Worm (Caenorhabditis elegans) whole organism, L1 larva: Measurements from ENCODE around the gene W06H8.6.
A peak's percentile ranks its signal among the peaks of the same experiment; 100 is the strongest.

Experiments
- C04F5.9 ChIP-seq: sonication (generic microtip); optimal IDR thresholded peaks from 2 replicates; lab custom pipeline; 2016; ENCODE audit warnings: missing genetic modification characterization, missing compliant biosample characterization
- C16A3.4 ChIP-seq: fragments of 150-350 bp; optimal IDR thresholded peaks from 2 replicates; lab custom pipeline; 2014; ENCODE audit warnings: missing biosample characterization, missing genetic modification characterization
- C34B4.2 ChIP-seq: sonication (generic microtip); optimal IDR thresholded peaks from 2 replicates; lab custom pipeline; 2017; ENCODE audit warnings: mild to moderate bottlenecking, missing genetic modification characterization, missing compliant biosample characterization
- Y116A8C.19 ChIP-seq: sonication (generic microtip); optimal IDR thresholded peaks from 2 replicates; lab custom pipeline; 2016; ENCODE audit warnings: missing compliant biosample characterization, missing genetic modification characterization, borderline replicate concordance
- alr-1 ChIP-seq: fragments of 200-800 bp; sonication (Bioruptor generic); optimal IDR thresholded peaks from 2 replicates; lab custom pipeline; 2018; ENCODE audit warnings: borderline replicate concordance, mild to moderate bottlenecking, missing genetic modification characterization, missing compliant biosample characterization
- blmp-1 ChIP-seq: fragments of 150-350 bp; optimal IDR thresholded peaks from 2 replicates; lab custom pipeline; 2014; ENCODE audit warnings: missing biosample characterization, missing genetic modification characterization
- ceh-8 ChIP-seq: fragments of 200-800 bp; sonication (Bioruptor generic); optimal IDR thresholded peaks from 2 replicates; lab custom pipeline; 2018; ENCODE audit warnings: mild to moderate bottlenecking, missing genetic modification characterization, moderate library complexity, missing compliant biosample characterization
- ceh-82 ChIP-seq, 3 experiments: fragments of 150-350 bp in 1 of 3; sonication (generic microtip) in 2 of 3; optimal IDR thresholded peaks; 2 replicates each; lab custom pipeline; 2014 to 2017; ENCODE audit warnings: missing biosample characterization in 3 of 3, missing genetic modification characterization in 3 of 3
- ceh-90 ChIP-seq: sonication (generic microtip); optimal IDR thresholded peaks from 2 replicates; lab custom pipeline; 2016; ENCODE audit warnings: missing genetic modification characterization, missing compliant biosample characterization
- dpl-1 ChIP-seq, 3 experiments: fragments of 150-350 bp in 2 of 3; sonication (generic microtip) in 1 of 3; optimal IDR thresholded peaks; 2 replicates each; lab custom pipeline; 2014 to 2017; ENCODE audit warnings: missing biosample characterization in 3 of 3, missing genetic modification characterization in 3 of 3, missing genetic modification reagents in 3 of 3
- efl-1 ChIP-seq, 4 experiments: fragments of 150-350 bp; optimal IDR thresholded peaks in 3 of 4; peaks in 1 of 4; 1 replicate in 1 of 4; 2 replicates in 3 of 4; lab custom pipeline; 2014; ENCODE audit warnings: missing biosample characterization in 2 of 4, missing genetic modification characterization in 2 of 4, missing genetic modification reagents in 2 of 4
- egl-13 ChIP-seq: sonication (generic microtip); optimal IDR thresholded peaks from 2 replicates; lab custom pipeline; 2016; ENCODE audit warnings: missing genotype, missing genetic modification reagents, missing genetic modification characterization, missing compliant biosample characterization
- egl-27 ChIP-seq, 2 experiments: fragments of 150-350 bp in 1 of 2; sonication (generic microtip); optimal IDR thresholded peaks; 3 replicates each; lab custom pipeline; 2017 to 2018; ENCODE audit warnings: missing biosample characterization in 2 of 2, missing genetic modification characterization in 2 of 2, missing genetic modification reagents in 2 of 2
- elt-3 ChIP-seq, 6 experiments: fragments of 150-350 bp in 1 of 6; sonication (generic microtip); optimal IDR thresholded peaks; 2 replicates each; lab custom pipeline; 2017 to 2018; ENCODE audit warnings: missing biosample characterization in 6 of 6, missing genetic modification characterization in 6 of 6, inconsistent platforms in 1 of 6
- fkh-4 ChIP-seq: sonication (generic microtip); optimal IDR thresholded peaks from 2 replicates; lab custom pipeline; 2016; ENCODE audit warnings: missing compliant biosample characterization, missing genetic modification characterization, borderline replicate concordance
- fkh-8 ChIP-seq: sonication (generic microtip); optimal IDR thresholded peaks from 2 replicates; lab custom pipeline; 2016; ENCODE audit warnings: mild to moderate bottlenecking, missing genetic modification characterization, missing compliant biosample characterization
- grh-1 ChIP-seq: fragments of 200-800 bp; sonication (Bioruptor generic); IDR thresholded peaks from 2 replicates; pipeline ENCODE4 v1.3.6; 2022; ENCODE audit warnings: missing genetic modification reagents, missing genetic modification characterization, missing compliant biosample characterization
- isw-1 ChIP-seq: fragments of 200-800 bp; sonication (Bioruptor generic); IDR thresholded peaks from 2 replicates; pipeline ENCODE4 v1.3.6; 2022; ENCODE audit warnings: missing genetic modification characterization, missing compliant biosample characterization
- jun-1 ChIP-seq: fragments of 150-350 bp; optimal IDR thresholded peaks from 2 replicates; lab custom pipeline; 2014; ENCODE audit warnings: missing biosample characterization, missing genetic modification reagents, missing genetic modification characterization
- lin-14 ChIP-seq: fragments of 200-800 bp; sonication (Bioruptor generic); optimal IDR thresholded peaks from 2 replicates; lab custom pipeline; 2018; ENCODE audit warnings: mild to moderate bottlenecking, missing genetic modification characterization, moderate library complexity, missing compliant biosample characterization
- lin-15B ChIP-seq: fragments of 150-350 bp; sonication (generic microtip); optimal IDR thresholded peaks from 3 replicates; lab custom pipeline; 2014; ENCODE audit warnings: missing biosample characterization, missing genetic modification characterization
- lir-3 ChIP-seq: sonication (generic microtip); optimal IDR thresholded peaks from 2 replicates; lab custom pipeline; 2016; ENCODE audit warnings: mild to moderate bottlenecking, missing genetic modification characterization, moderate library complexity, missing compliant biosample characterization; ENCODE audit not compliant: poor library complexity
- mab-9 ChIP-seq: fragments of 200-800 bp; sonication (Bioruptor generic); IDR thresholded peaks from 2 replicates; pipeline ENCODE4 v1.3.6; 2022; ENCODE audit warnings: missing genetic modification reagents, missing genetic modification characterization, missing compliant biosample characterization
- mef-2 ChIP-seq: fragments of 150-350 bp; optimal IDR thresholded peaks from 2 replicates; lab custom pipeline; 2014; ENCODE audit warnings: missing biosample characterization, missing genetic modification characterization
- nhr-12 ChIP-seq: sonication (generic microtip); optimal IDR thresholded peaks from 2 replicates; lab custom pipeline; 2017; ENCODE audit warnings: missing biosample characterization, missing genetic modification characterization
- nhr-47 ChIP-seq: sonication (generic microtip); optimal IDR thresholded peaks from 2 replicates; lab custom pipeline; 2016; ENCODE audit warnings: mild to moderate bottlenecking, missing genetic modification characterization, moderate library complexity, missing compliant biosample characterization
- nhr-76 ChIP-seq: sonication (generic microtip); optimal IDR thresholded peaks from 2 replicates; lab custom pipeline; 2017; ENCODE audit warnings: missing biosample characterization, missing genetic modification characterization
- nhr-77 ChIP-seq: fragments of 150-350 bp; optimal IDR thresholded peaks from 2 replicates; lab custom pipeline; 2014; ENCODE audit warnings: missing biosample characterization, missing genetic modification characterization
- nhr-85 ChIP-seq: sonication (generic microtip); peaks from one replicate; lab custom pipeline; 2016; ENCODE audit warnings: missing genetic modification characterization, inconsistent platforms, missing compliant biosample characterization
- pag-3 ChIP-seq: sonication (generic microtip); optimal IDR thresholded peaks from 2 replicates; lab custom pipeline; 2017; ENCODE audit warnings: missing genetic modification characterization, mild to moderate bottlenecking, missing compliant biosample characterization, antibody characterized with exemption, borderline replicate concordance; ENCODE audit not compliant: insufficient read depth
- pqm-1 ChIP-seq: sonication (generic microtip); optimal IDR thresholded peaks from 3 replicates; lab custom pipeline; 2017; ENCODE audit warnings: missing biosample characterization, missing genetic modification characterization
- rnt-1 ChIP-seq: sonication (generic microtip); optimal IDR thresholded peaks from 2 replicates; lab custom pipeline; 2016; ENCODE audit warnings: mild to moderate bottlenecking, missing genetic modification characterization, moderate library complexity, missing compliant biosample characterization
- skn-1 ChIP-seq: fragments of 150-350 bp; optimal IDR thresholded peaks from 2 replicates; lab custom pipeline; 2014; ENCODE audit warnings: missing biosample characterization, missing genetic modification characterization
- snpc-4 ChIP-seq: fragments of 150-350 bp; optimal IDR thresholded peaks from 2 replicates; lab custom pipeline; 2014; ENCODE audit warnings: missing biosample characterization, missing genetic modification characterization
- snu-23 ChIP-seq: sonication (generic microtip); optimal IDR thresholded peaks from 2 replicates; lab custom pipeline; 2016; ENCODE audit warnings: missing genetic modification characterization, missing compliant biosample characterization
- sox-4 ChIP-seq: sonication (generic microtip); optimal IDR thresholded peaks from 2 replicates; lab custom pipeline; 2016; ENCODE audit warnings: missing genetic modification characterization, missing compliant biosample characterization
- sup-37 ChIP-seq: fragments of 200-800 bp; sonication (Bioruptor generic); optimal IDR thresholded peaks from 2 replicates; lab custom pipeline; 2018; ENCODE audit warnings: mild to moderate bottlenecking, missing genetic modification characterization, missing compliant biosample characterization
- unc-130 ChIP-seq: fragments of 150-350 bp; optimal IDR thresholded peaks from 2 replicates; lab custom pipeline; 2017; ENCODE audit warnings: missing biosample characterization, missing genetic modification characterization, inconsistent platforms
- unc-30 ChIP-seq: sonication (generic microtip); optimal IDR thresholded peaks from 2 replicates; lab custom pipeline; 2017; ENCODE audit warnings: missing biosample characterization, missing genetic modification characterization
- unc-62 ChIP-seq: fragments of 150-350 bp; optimal IDR thresholded peaks from 2 replicates; lab custom pipeline; 2014; ENCODE audit warnings: missing biosample characterization, missing genetic modification reagents, missing genetic modification characterization
- unc-86 ChIP-seq: sonication (generic microtip); optimal IDR thresholded peaks from 2 replicates; lab custom pipeline; 2016; ENCODE audit warnings: missing genetic modification characterization, missing compliant biosample characterization
- vab-15 ChIP-seq: sonication (generic microtip); optimal IDR thresholded peaks from 2 replicates; lab custom pipeline; 2017; ENCODE audit warnings: missing genotype, mild to moderate bottlenecking, missing genetic modification characterization, missing compliant biosample characterization
- zag-1 ChIP-seq: fragments of 150-350 bp; optimal IDR thresholded peaks from 2 replicates; lab custom pipeline; 2014; ENCODE audit warnings: missing biosample characterization, missing genetic modification characterization

The W06H8.6 gene

ce11 chrV:6267237-6267812 lies 40.5 kb upstream of the W06H8.6 start, which contains the start of gene mrck-1 (continued):
- TF ChIP-seq unc-62 (GFP tag; lab: Kevin White, UChicago) (no peak), mef-2 (tag; lab: Kevin White, UChicago) (peak; percentile 73), sox-4 (tag; lab: Kevin White, UChicago) (peak; percentile 64), isw-1 (GFP tag; lab: Robert Waterston, UW) (peak; percentile 78), snpc-4 (tag; lab: Kevin White, UChicago) (peak; percentile 81), nhr-85 (tag; lab: Kevin White, UChicago) (peak; percentile 95), nhr-47 (tag; lab: Kevin White, UChicago) (peak; percentile 96), unc-86 (tag; lab: Kevin White, UChicago) (peak; percentile 90), ceh-82 (tag; optimal IDR thresholded peaks at IDR 0.05; lab: Kevin White, UChicago) (peak; percentile 92 to 97 (median 93)), unc-30 (tag; lab: Kevin White, UChicago) (no peak), lin-15B (tag; lab: Kevin White, UChicago) (peak; percentile 69), zag-1 (tag; lab: Kevin White, UChicago) (peak; percentile 90), efl-1 (optimal IDR thresholded peaks at IDR 0.05; lab: Kevin White, UChicago) (peak; percentile 87 to 88), efl-1 (GFP tag; optimal IDR thresholded peaks at IDR 0.05 in 1 of 2; lab: Kevin White, UChicago) (peak; percentile 78 to 98), rnt-1 (peak; percentile 96), ceh-90 (tag; lab: Kevin White, UChicago) (no peak), lin-14 (GFP tag; lab: Kevin White, UChicago) (peak; percentile 99), C34B4.2 (tag; lab: Kevin White, UChicago) (no peak), egl-27 (tag; optimal IDR thresholded peaks at IDR 0.05; lab: Kevin White, UChicago) (peak; percentile 45 to 62), alr-1 (no peak), nhr-77 (peak; percentile 84), fkh-8 (tag; lab: Kevin White, UChicago) (peak; percentile 78), vab-15 (tag; lab: Kevin White, UChicago) (peak; percentile 94), C04F5.9 (tag; lab: Kevin White, UChicago) (peak; percentile 53), ceh-8 (peak; percentile 100), dpl-1 (GFP tag; optimal IDR thresholded peaks at IDR 0.05; lab: Kevin White, UChicago) (peak; percentile 83 to 86 (median 86)), sup-37 (GFP tag; lab: Kevin White, UChicago) (peak; percentile 64), skn-1 (peak; percentile 87), pag-3 (tag; lab: Kevin White, UChicago) (no peak), jun-1 (peak; percentile 81), unc-130 (tag; lab: Kevin White, UChicago) (peak; percentile 85), pqm-1 (tag; lab: Kevin White, UChicago) (no peak), lir-3 (peak; percentile 64), grh-1 (GFP tag; lab: Robert Waterston, UW) (peak; percentile 89), nhr-76 (peak; percentile 5), nhr-12 (tag; lab: Kevin White, UChicago) (no peak), Y116A8C.19 (tag; lab: Kevin White, UChicago) (no peak), snu-23 (peak; percentile 97), mab-9 (GFP tag; lab: Robert Waterston, UW) (peak; percentile 75), fkh-4 (tag; lab: Kevin White, UChicago) (peak; percentile 87), egl-13 (peak; percentile 85), C16A3.4 (tag; lab: Kevin White, UChicago) (peak; percentile 97)

ce11 chrV:6259139-6259538 lies 32.3 kb upstream of the W06H8.6 start, which contains the start of gene K08B12.1:
Gene K08B12.1, plus strand, starts transcription at chrV:6259367.
- TF ChIP-seq blmp-1 (peak; percentile 99), dpl-1 (GFP tag; optimal IDR thresholded peaks at IDR 0.05; lab: Kevin White, UChicago) (no peak), elt-3 (tag; optimal IDR thresholded peaks at IDR 0.05; lab: Kevin White, UChicago) (peak in 1 of 6 experiments; percentile 38), ceh-90 (tag; lab: Kevin White, UChicago) (no peak)
